Worm (Caenorhabditis elegans): ENCODE data around the gene vwa-8.

vwa-8 gene

ce11 chrX:12990529-12991520 lies at the start of gene vwa-8, which contains the start of gene F11C1.1:
vwa-8 (plus strand) TSS chrX:12991470.
F11C1.1 (minus strand) TSS chrX:12990579.
- TF ChIP-seq nhr-12 (tag; optimal IDR thresholded peaks at IDR 0.05) (no peak), ceh-39 (tag; optimal IDR thresholded peaks at IDR 0.05) (peak; percentile 29)

ce11 chrX:12942296-12942695 lies 49.0 kb upstream of the vwa-8 start:
- TF ChIP-seq nhr-2 (tag; optimal IDR thresholded peaks at IDR 0.05) = no peak
- TF ChIP-seq nhr-12 (tag; optimal IDR thresholded peaks at IDR 0.05) = no peak
- TF ChIP-seq M03D4.4 (tag; optimal IDR thresholded peaks at IDR 0.05) = no peak
- no peak for TF ChIP-seq ces-1 (GFP tag; optimal IDR thresholded peaks at IDR 0.05)
- no peak for TF ChIP-seq unc-62 (GFP tag; optimal IDR thresholded peaks at IDR 0.05)
- TF ChIP-seq ceh-43 (GFP tag; optimal IDR thresholded peaks at IDR 0.05) = no peak
- TF ChIP-seq ham-2 (GFP tag; optimal IDR thresholded peaks at IDR 0.05) = no peak
- TF ChIP-seq lin-13 (tag; optimal IDR thresholded peaks at IDR 0.05) = no peak
- TF ChIP-seq bed-3 (GFP tag; optimal IDR thresholded peaks at IDR 0.05) = no peak
- no peak for TF ChIP-seq mep-1 (tag; optimal IDR thresholded peaks at IDR 0.05)
- no peak for TF ChIP-seq pha-4 (tag; optimal IDR thresholded peaks at IDR 0.05)
- no peak for TF ChIP-seq mls-2 (tag; optimal IDR thresholded peaks at IDR 0.05)
- TF ChIP-seq unc-39 (tag; optimal IDR thresholded peaks at IDR 0.05) = no peak

- TF ChIP-seq M03D4.4 (tag; optimal IDR thresholded peaks at IDR 0.05) (no peak), bed-3 (GFP tag; optimal IDR thresholded peaks at IDR 0.05) (no peak), flh-1 (GFP tag; optimal IDR thresholded peaks at IDR 0.05) (no peak), lin-13 (tag; optimal IDR thresholded peaks at IDR 0.05) (no peak), drap-1 (GFP tag; optimal IDR thresholded peaks at IDR 0.05) (no peak), ceh-39 (tag; optimal IDR thresholded peaks at IDR 0.05) (no peak), mls-2 (tag; optimal IDR thresholded peaks at IDR 0.05) (no peak)
Measured at ce11 chrX:12943166-12943565, 48.1 kb upstream of the vwa-8 start, which contains the start of gene gmap-2. gmap-2 (minus strand) TSS chrX:12943266.

- TF ChIP-seq nhr-237 (tag; optimal IDR thresholded peaks at IDR 0.05) = no peak
- no peak for TF ChIP-seq nhr-2 (tag; optimal IDR thresholded peaks at IDR 0.05)
- no peak for TF ChIP-seq drap-1 (GFP tag; optimal IDR thresholded peaks at IDR 0.05)
- no peak for TF ChIP-seq unc-62 (GFP tag; optimal IDR thresholded peaks at IDR 0.05)
Measured at ce11 chrX:12944661-12945060, 46.6 kb upstream of the vwa-8 start.

ce11 chrX:12946533-12946932 lies 44.7 kb upstream of the vwa-8 start, which contains the start of gene C05E7.3:
C05E7.3 (minus strand) TSS chrX:12946633.
- TF ChIP-seq tbx-8 (GFP tag; optimal IDR thresholded peaks at IDR 0.05) (no peak), mls-2 (tag; optimal IDR thresholded peaks at IDR 0.05) (no peak), ceh-39 (tag; optimal IDR thresholded peaks at IDR 0.05) (no peak), sem-2 (GFP tag; optimal IDR thresholded peaks at IDR 0.05) (no peak), nhr-76 (tag; optimal IDR thresholded peaks at IDR 0.05) (no peak), flh-1 (GFP tag; optimal IDR thresholded peaks at IDR 0.05) (no peak), sptf-1 (tag; optimal IDR thresholded peaks at IDR 0.05) (no peak), ztf-11 (tag; optimal IDR thresholded peaks at IDR 0.05) (no peak), zip-8 (tag; optimal IDR thresholded peaks at IDR 0.05) (no peak)

- TF ChIP-seq sptf-1 (tag; optimal IDR thresholded peaks at IDR 0.05) (no peak), bed-3 (GFP tag; optimal IDR thresholded peaks at IDR 0.05) (no peak), ceh-39 (tag; optimal IDR thresholded peaks at IDR 0.05) (no peak), ztf-11 (tag; optimal IDR thresholded peaks at IDR 0.05) (no peak)
Measured at ce11 chrX:12951175-12951574, 40.1 kb upstream of the vwa-8 start.

ce11 chrX:12958897-12959296 lies 32.4 kb upstream of the vwa-8 start:
- TF ChIP-seq drap-1 (GFP tag; optimal IDR thresholded peaks at IDR 0.05) (no peak), sem-2 (GFP tag; optimal IDR thresholded peaks at IDR 0.05) (no peak), nhr-12 (tag; optimal IDR thresholded peaks at IDR 0.05) (no peak), unc-39 (tag; optimal IDR thresholded peaks at IDR 0.05) (no peak), flh-1 (GFP tag; optimal IDR thresholded peaks at IDR 0.05) (no peak), cnd-1 (tag; optimal IDR thresholded peaks at IDR 0.05) (no peak), ceh-43 (GFP tag; optimal IDR thresholded peaks at IDR 0.05) (no peak), nhr-76 (tag; optimal IDR thresholded peaks at IDR 0.05) (no peak)

Data from whole organism, mixed stage, embryonic.